Fruit fly (Drosophila melanogaster): ENCODE data around the gene CG32986.
A peak's percentile ranks its signal among the peaks of the same experiment; 100 is the strongest.

The CG32986 gene

dm6 chr2L:8852235-8852634, 10.3 kb upstream of the CG32986 start (continued):
- TF ChIP-seq trh (GFP tag; optimal IDR thresholded peaks at IDR 0.05) (peak; percentile 9), CG9609 (GFP tag; optimal IDR thresholded peaks at IDR 0.05) (peak; percentile 20), Aef1 (GFP tag; IDR thresholded peaks at IDR 0.05) (no peak), CG12299 (tag; optimal IDR thresholded peaks at IDR 0.05) (peak; percentile 57), CG6689 (GFP tag; IDR thresholded peaks at IDR 0.05) (peak; percentile 24; the same call in 1 of the 2 replicates), MESR4 (GFP tag; optimal IDR thresholded peaks at IDR 0.05) (no peak), CG31365 (tag; optimal IDR thresholded peaks at IDR 0.05) (peak; percentile 18), CG10321 (GFP tag; IDR thresholded peaks at IDR 0.05) (no peak), CG4617 (GFP tag; optimal IDR thresholded peaks at IDR 0.05; ENCODE audit: borderline replicate concordance) (no peak), Pdp1 (GFP tag; optimal IDR thresholded peaks at IDR 0.05) (peak; percentile 41 to 57), CG2712 (tag; optimal IDR thresholded peaks at IDR 0.05) (peak; percentile 77), CG11247 (GFP tag; IDR thresholded peaks at IDR 0.05) (no peak), chif (GFP tag; optimal IDR thresholded peaks at IDR 0.05) (peak; percentile 35 to 53), Sox102F (GFP tag; optimal IDR thresholded peaks at IDR 0.05) (peak; percentile 22), Poxn (GFP tag; IDR thresholded peaks at IDR 0.05) (no peak), otp (GFP tag; IDR thresholded peaks at IDR 0.05) (peak; percentile 84), BEAF-32 (GFP tag; optimal IDR thresholded peaks at IDR 0.05) (no peak), CG12104 (GFP tag; optimal IDR thresholded peaks at IDR 0.05) (peak; percentile 47), CG13624 (GFP tag; optimal IDR thresholded peaks at IDR 0.05) (no peak), CHES-1-like (GFP tag; optimal IDR thresholded peaks at IDR 0.05) (no peak), CG7556 (GFP tag; optimal IDR thresholded peaks at IDR 0.05) (peak; percentile 68), hth (optimal IDR thresholded peaks at IDR 0.05) (no peak), CG17612 (GFP tag; IDR thresholded peaks at IDR 0.05) (no peak), CG14710 (tag; optimal IDR thresholded peaks at IDR 0.05) (peak; percentile 86), CG10565 (GFP tag; optimal IDR thresholded peaks at IDR 0.05) (no peak), CG15601 (tag; optimal IDR thresholded peaks at IDR 0.05) (peak; percentile 83), CG12236 (GFP tag; optimal IDR thresholded peaks at IDR 0.05) (peak; percentile 60), CG2678 (tag; optimal IDR thresholded peaks at IDR 0.05) (peak; percentile 66), stc (GFP tag; IDR thresholded peaks at IDR 0.05) (peak; percentile 51; the same call in 1 of the 2 replicates), CG17361 (GFP tag; IDR thresholded peaks at IDR 0.05) (peak; percentile 40; the same call in 2 of the 3 replicates), crc (GFP tag; optimal IDR thresholded peaks at IDR 0.05) (peak; percentile 28), CG6813 (GFP tag; optimal IDR thresholded peaks at IDR 0.05) (peak; percentile 91), stwl (tag; optimal IDR thresholded peaks at IDR 0.05) (peak; percentile 35), Gug (GFP tag; IDR thresholded peaks at IDR 0.05) (no peak), Six4 (GFP tag; optimal IDR thresholded peaks at IDR 0.05) (peak; percentile 69), Tbp (GFP tag; optimal IDR thresholded peaks at IDR 0.05) (no peak), Sry-δ (GFP tag; optimal IDR thresholded peaks at IDR 0.05) (no peak), Awh (GFP tag; IDR thresholded peaks at IDR 0.05) (peak; percentile 73; the same call in 1 of the 2 replicates), CG18011 (GFP tag; optimal IDR thresholded peaks at IDR 0.05) (no peak), Jarid2 (GFP tag; optimal IDR thresholded peaks at IDR 0.05) (peak; percentile 62), CG34422 (GFP tag; IDR thresholded peaks at IDR 0.05) (no peak; the same call in 2 of the 3 replicates), CG4328 (GFP tag; optimal IDR thresholded peaks at IDR 0.05) (peak; percentile 56), repo (GFP tag; optimal IDR thresholded peaks at IDR 0.05) (peak; percentile 53), dpn (GFP tag; optimal IDR thresholded peaks at IDR 0.05) (peak; percentile 20 to 24), kah (GFP tag; optimal IDR thresholded peaks at IDR 0.05) (peak; percentile 48), pum (GFP tag; optimal IDR thresholded peaks at IDR 0.05) (no peak), CG11695 (GFP tag; IDR thresholded peaks at IDR 0.05) (0 out of 3 replicates have a peak, but pooled peaks have one; percentile 34), caup (GFP tag; optimal IDR thresholded peaks at IDR 0.05; ENCODE audit: severe bottlenecking) (peak; percentile 65), HLH54F (GFP tag; optimal IDR thresholded peaks at IDR 0.05) (peak; percentile 18), sima (GFP tag; optimal IDR thresholded peaks at IDR 0.05) (no peak), schlank (tag; optimal IDR thresholded peaks at IDR 0.05) (peak; percentile 54)

Measured in whole organism, embryonic.